Fruit fly (Drosophila melanogaster) whole organism, pupa: ENCODE data around the gene CG13671.

Experiments
- CG10348 ChIP-seq: fragments of 200-800 bp; sonication (Bioruptor generic); IDR thresholded peaks from 2 replicates; pipeline ENCODE4 v1.3.6; 2022; ENCODE audit warnings: missing biosample characterization, missing genetic modification characterization
- CG12605 ChIP-seq: fragments of 200-800 bp; sonication (Bioruptor generic); IDR thresholded peaks from 2 replicates; pipeline ENCODE4 v1.3.6; 2022; ENCODE audit warnings: missing biosample characterization, missing genetic modification characterization
- CG13204 ChIP-seq: fragments of 200-800 bp; sonication (Bioruptor generic); optimal IDR thresholded peaks from 2 replicates; lab custom pipeline; 2018; ENCODE audit warnings: missing biosample characterization, mild to moderate bottlenecking, missing genetic modification characterization, moderate library complexity
- CG14655 ChIP-seq: fragments of 200-800 bp; sonication (Bioruptor generic); optimal IDR thresholded peaks from 3 replicates; lab custom pipeline; 2017; ENCODE audit warnings: mild to moderate bottlenecking, missing biosample characterization, missing genetic modification reagents, missing genetic modification characterization
- CG15710 ChIP-seq: fragments of 200-800 bp; sonication (Bioruptor generic); optimal IDR thresholded peaks from 2 replicates; lab custom pipeline; 2018; ENCODE audit warnings: missing biosample characterization, mild to moderate bottlenecking, missing genetic modification characterization, moderate library complexity
- CG17806 ChIP-seq: fragments of 200-800 bp; sonication (Bioruptor generic); optimal IDR thresholded peaks from 2 replicates; lab custom pipeline; 2018; ENCODE audit warnings: missing biosample characterization, mild to moderate bottlenecking, missing genetic modification characterization, moderate library complexity
- CG32121 ChIP-seq: fragments of 200-800 bp; sonication (Bioruptor generic); IDR thresholded peaks from 2 replicates; pipeline ENCODE4 v1.3.6; 2022; ENCODE audit warnings: missing biosample characterization, missing genetic modification characterization
- CG34367 ChIP-seq: fragments of 200-800 bp; sonication (Bioruptor generic); optimal IDR thresholded peaks from 2 replicates; lab custom pipeline; 2018; ENCODE audit warnings: missing biosample characterization, mild to moderate bottlenecking, missing genetic modification characterization
- CG4496 ChIP-seq: fragments of 200-800 bp; sonication (Bioruptor generic); IDR thresholded peaks from 3 replicates; pipeline ENCODE4 v1.3.6; 2022; ENCODE audit warnings: missing biosample characterization, missing genetic modification characterization
- CG8159 ChIP-seq: fragments of 200-800 bp; sonication (Bioruptor generic); optimal IDR thresholded peaks from 3 replicates; lab custom pipeline; 2018; ENCODE audit warnings: missing biosample characterization, mild to moderate bottlenecking, missing genetic modification characterization, moderate library complexity
- CG8301 ChIP-seq: fragments of 200-800 bp; sonication (Bioruptor generic); optimal IDR thresholded peaks from 2 replicates; lab custom pipeline; 2018; ENCODE audit warnings: missing biosample characterization, mild to moderate bottlenecking, missing genetic modification characterization
- CG9948 ChIP-seq: fragments of 200-800 bp; sonication (Bioruptor generic); optimal IDR thresholded peaks from 2 replicates; lab custom pipeline; 2018; ENCODE audit warnings: missing biosample characterization, mild to moderate bottlenecking, missing genetic modification characterization, moderate library complexity
- D1 ChIP-seq: fragments of 200-800 bp; sonication (Bioruptor generic); optimal IDR thresholded peaks from 2 replicates; lab custom pipeline; 2018; ENCODE audit warnings: missing biosample characterization, mild to moderate bottlenecking, missing genetic modification characterization, moderate library complexity
- EcR ChIP-seq: fragments of 200-800 bp; sonication (Bioruptor generic); optimal IDR thresholded peaks from 3 replicates; lab custom pipeline; 2019; ENCODE audit warnings: missing biosample characterization, missing genetic modification characterization, mild to moderate bottlenecking, moderate library complexity, missing genetic modification reagents
- Ets98B ChIP-seq: fragments of 200-800 bp; sonication (Bioruptor generic); IDR thresholded peaks from 2 replicates; pipeline ENCODE4 v1.3.6; 2022; ENCODE audit warnings: missing biosample characterization, missing genetic modification characterization
- Pif1A ChIP-seq: fragments of 200-800 bp; sonication (Bioruptor generic); optimal IDR thresholded peaks from 3 replicates; lab custom pipeline; 2016; ENCODE audit warnings: missing biosample characterization, missing genetic modification characterization
- Pif1B ChIP-seq: fragments of 200-800 bp; sonication (Bioruptor generic); optimal IDR thresholded peaks from 3 replicates; lab custom pipeline; 2016; ENCODE audit warnings: missing biosample characterization, missing genetic modification characterization
- Snoo ChIP-seq: fragments of 200-800 bp; sonication (Bioruptor generic); optimal IDR thresholded peaks from 3 replicates; lab custom pipeline; 2017; ENCODE audit warnings: missing biosample characterization, mild to moderate bottlenecking, missing genetic modification characterization, inconsistent platforms
- fd96Ca ChIP-seq: fragments of 200-800 bp; sonication (Bioruptor generic); IDR thresholded peaks from 3 replicates; pipeline ENCODE4 v1.3.6; 2022; ENCODE audit warnings: missing biosample characterization, missing genetic modification characterization
- gl ChIP-seq: fragments of 200-800 bp; sonication (Bioruptor generic); optimal IDR thresholded peaks from 2 replicates; lab custom pipeline; 2018; ENCODE audit warnings: missing biosample characterization, mild to moderate bottlenecking, missing genetic modification characterization
- rn ChIP-seq: fragments of 200-800 bp; sonication (Bioruptor generic); IDR thresholded peaks from 2 replicates; pipeline ENCODE4 v1.3.6; 2022; ENCODE audit warnings: missing biosample characterization, missing genetic modification characterization

Gene CG13671

DNA sequence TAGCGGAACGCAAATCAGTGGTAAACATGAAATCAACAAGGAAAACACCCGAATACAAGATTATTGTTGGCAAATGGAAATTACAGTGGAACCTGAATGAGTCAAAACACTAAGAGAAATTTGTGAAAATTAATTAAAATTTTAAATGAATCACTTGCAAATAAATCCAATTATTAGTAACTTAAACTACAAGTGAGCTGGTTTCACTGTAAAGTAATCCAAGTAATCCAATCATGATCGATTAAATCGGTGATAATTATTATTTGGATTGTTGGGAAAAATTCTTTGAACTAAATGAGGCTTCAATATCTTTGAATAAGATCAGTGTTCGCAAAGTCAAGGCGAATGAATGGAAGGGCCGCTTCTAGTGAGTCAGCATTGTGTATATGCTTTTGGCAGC is 11.5 kb upstream of the CG13671 start:
- TF ChIP-seq gl (no peak), Pif1B (no peak), CG14655 (GFP tag; lab: Kevin White, UChicago) (no peak), CG32121 (no peak), CG10348 (no peak), CG9948 (tag; lab: Kevin White, UChicago) (no peak), Snoo (tag; lab: Kevin White, UChicago) (no peak), Ets98B (GFP tag; lab: Robert Waterston, UW) (no peak), CG12605 (GFP tag; lab: Robert Waterston, UW) (no peak), rn (GFP tag; lab: Robert Waterston, UW) (no peak), EcR (GFP tag; lab: Kevin White, UChicago) (no peak), CG17806 (tag; lab: Kevin White, UChicago) (no peak), D1 (no peak), fd96Ca (no peak), CG8301 (no peak), CG13204 (GFP tag; lab: Kevin White, UChicago) (no peak), Pif1A (GFP tag; lab: Kevin White, UChicago) (no peak), CG15710 (tag; lab: Kevin White, UChicago) (no peak), CG4496 (no peak), CG8159 (no peak)

DNA sequence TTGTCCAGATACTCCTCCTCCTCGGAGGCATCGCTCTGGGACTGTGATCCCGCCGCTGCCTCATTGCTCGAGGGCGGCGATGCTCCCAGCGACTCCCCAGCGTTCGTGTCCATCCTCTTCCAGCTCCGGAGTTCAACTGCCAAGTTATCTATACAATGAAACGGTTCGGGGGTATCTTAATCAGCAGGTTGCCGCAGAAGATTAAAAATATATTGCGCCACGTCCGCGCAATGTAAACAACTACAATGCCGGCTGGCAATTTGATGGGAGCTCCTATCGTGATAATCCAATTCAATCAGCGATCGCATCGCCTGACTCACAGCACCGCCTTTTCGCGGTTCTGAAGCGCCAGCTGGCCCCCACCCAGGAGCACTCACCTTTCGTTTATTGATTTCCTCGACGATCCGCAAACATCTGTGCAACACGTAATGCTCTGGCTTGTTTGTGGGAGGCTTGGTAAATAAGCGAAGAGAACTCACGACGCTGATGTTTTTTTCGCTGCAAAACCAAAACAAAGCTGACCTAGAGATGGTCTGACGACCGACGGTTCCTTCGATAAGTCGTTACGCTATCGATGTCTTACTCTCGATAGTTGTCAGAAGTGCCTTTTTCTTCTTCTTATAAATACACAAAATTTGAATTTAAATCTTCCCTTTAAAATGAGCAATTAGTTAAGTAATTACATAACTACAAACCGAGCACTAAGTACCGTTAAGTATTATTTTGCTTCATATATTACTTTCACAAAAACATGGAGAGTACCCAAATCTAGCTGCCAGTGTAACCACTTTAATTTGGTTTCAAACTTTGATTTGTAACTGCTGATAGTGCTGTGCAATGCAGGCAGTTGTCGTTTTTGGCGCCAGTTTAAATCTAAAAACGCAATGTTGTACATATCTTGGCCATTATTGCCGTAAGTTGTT is 10.3 kb upstream of the CG13671 start, which contains the start of gene cert:
Gene cert, minus strand, starts transcription at position 535 of the 923 bp plus-strand sequence.
- TF ChIP-seq CG4496 (0 out of 3 replicates have a peak, but pooled peaks have one; percentile 9), EcR (GFP tag; lab: Kevin White, UChicago) (peak; percentile 69), Pif1B (peak; percentile 13), Pif1A (GFP tag; lab: Kevin White, UChicago) (peak; percentile 12), CG12605 (GFP tag; lab: Robert Waterston, UW) (no peak), CG15710 (tag; lab: Kevin White, UChicago) (peak; percentile 4), Snoo (tag; lab: Kevin White, UChicago) (peak; percentile 35), CG9948 (tag; lab: Kevin White, UChicago) (no peak), fd96Ca (no peak), D1 (peak; percentile 12), CG34367 (tag; lab: Kevin White, UChicago) (peak; percentile 9)

DNA sequence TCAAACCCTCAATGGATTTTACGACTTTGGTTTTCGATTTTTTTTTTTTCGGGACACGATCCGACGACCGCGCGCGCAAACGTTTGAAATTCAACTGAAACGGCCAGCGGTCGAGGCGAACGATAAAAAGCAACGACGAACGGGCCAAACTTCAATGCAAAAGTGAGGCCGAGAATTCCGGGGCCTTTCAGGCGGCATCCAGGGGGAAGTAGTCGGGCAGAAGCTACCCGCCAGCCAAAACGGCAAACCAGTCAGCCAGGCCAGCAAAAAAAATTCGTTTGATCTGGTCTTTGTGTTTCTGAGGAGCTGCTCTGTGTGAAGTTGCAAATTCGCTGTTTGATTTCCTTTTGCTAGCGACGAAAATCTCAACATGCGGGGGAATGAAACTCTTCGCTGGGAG is 4.6 kb upstream of the CG13671 start, which contains the start of gene CG7201:
Gene CG7201, minus strand, starts transcription at position 101 of the 400 bp plus-strand sequence.
- no peak for TF ChIP-seq Ets98B (GFP tag; lab: Robert Waterston, UW)
- TF ChIP-seq rn (GFP tag; lab: Robert Waterston, UW): peak; percentile 4; the same call in 1 of the 2 replicates
- 0 out of 3 replicates have a peak, but pooled peaks have one; percentile 16 for TF ChIP-seq CG4496
- no peak for TF ChIP-seq gl

DNA sequence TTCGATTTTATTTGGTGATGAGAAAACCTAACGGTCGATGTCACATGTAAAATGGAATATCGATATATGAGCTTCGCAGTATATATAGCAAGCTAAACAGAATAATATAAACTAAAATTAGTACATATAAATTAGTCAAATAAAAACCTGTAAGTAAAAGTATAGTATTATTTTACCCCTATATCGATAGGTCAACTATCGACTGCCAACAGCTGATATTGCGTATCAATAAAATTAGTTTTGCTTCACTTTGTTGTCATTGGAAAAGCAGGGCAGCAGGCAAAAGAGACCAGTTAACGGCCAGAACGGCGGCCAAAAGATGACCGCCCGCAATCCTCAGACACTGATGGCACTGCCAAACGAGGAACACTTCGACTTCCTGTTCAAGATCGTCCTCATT is 2.9 kb upstream of the CG13671 start, which contains the start of gene Rab19:
Gene Rab19, plus strand, starts transcription at position 78 of the 400 bp plus-strand sequence.
- no peak for TF ChIP-seq rn (GFP tag; lab: Robert Waterston, UW)
- TF ChIP-seq EcR (GFP tag; lab: Kevin White, UChicago): peak; percentile 46

DNA sequence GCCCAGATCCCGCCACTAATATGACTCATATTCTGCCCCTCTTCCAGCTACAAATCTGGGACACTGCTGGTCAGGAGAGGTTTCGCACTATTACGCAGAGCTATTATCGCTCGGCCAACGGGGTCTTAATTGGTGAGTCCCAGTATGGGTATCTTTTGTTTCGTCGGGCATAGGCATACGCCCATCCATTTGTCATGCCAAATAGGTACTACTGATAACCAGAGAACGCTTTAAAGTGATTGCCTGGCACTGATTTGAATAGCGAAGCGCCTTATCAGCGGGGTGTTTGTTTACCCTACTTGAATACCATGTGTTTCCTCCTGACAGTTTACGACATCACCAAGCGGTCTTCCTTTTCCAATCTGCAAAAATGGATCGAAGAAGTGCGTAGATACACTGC is 2.4 kb upstream of the CG13671 start:
- TF ChIP-seq CG8159: no peak
- no peak for TF ChIP-seq EcR (GFP tag; lab: Kevin White, UChicago)
- no peak for TF ChIP-seq Pif1A (GFP tag; lab: Kevin White, UChicago)
- TF ChIP-seq CG9948 (tag; lab: Kevin White, UChicago): no peak
- TF ChIP-seq CG10348: no peak
- no peak for TF ChIP-seq CG32121
- no peak for TF ChIP-seq CG13204 (GFP tag; lab: Kevin White, UChicago)
- no peak for TF ChIP-seq CG4496
- no peak for TF ChIP-seq Pif1B
- TF ChIP-seq CG34367 (tag; lab: Kevin White, UChicago): no peak
- TF ChIP-seq fd96Ca: no peak
- no peak for TF ChIP-seq Snoo (tag; lab: Kevin White, UChicago)
- TF ChIP-seq CG17806 (tag; lab: Kevin White, UChicago): no peak
- no peak for TF ChIP-seq D1
- no peak for TF ChIP-seq CG12605 (GFP tag; lab: Robert Waterston, UW)
- TF ChIP-seq CG8301: no peak

DNA sequence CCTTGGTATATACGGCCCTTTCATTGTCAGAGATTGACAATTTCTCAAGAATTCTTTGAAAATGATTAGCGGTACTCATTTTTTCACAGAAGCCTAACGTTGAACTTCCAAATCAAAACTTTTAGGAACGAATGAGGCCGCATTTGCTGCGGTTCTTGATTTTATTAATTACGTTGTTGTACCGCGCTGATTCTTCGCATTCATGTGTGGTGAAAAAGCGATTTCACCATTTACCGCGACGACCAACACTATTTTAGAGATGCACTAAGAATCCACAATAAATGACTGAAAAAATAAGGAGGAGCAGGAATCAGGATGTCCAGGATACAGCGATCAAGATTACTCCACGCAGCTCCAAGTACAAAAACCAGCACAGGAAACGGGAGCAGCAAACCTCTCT is 4.0 kb downstream of the CG13671 start, which contains the start of the genes CG7194 and Sbp2:
Gene CG7194, minus strand, starts transcription at position 148 of the 400 bp plus-strand sequence.
Gene Sbp2, plus strand, starts transcription at position 246 of the 400 bp plus-strand sequence.
- no peak for TF ChIP-seq CG17806 (tag; lab: Kevin White, UChicago)
- peak; percentile 6 for TF ChIP-seq gl

DNA sequence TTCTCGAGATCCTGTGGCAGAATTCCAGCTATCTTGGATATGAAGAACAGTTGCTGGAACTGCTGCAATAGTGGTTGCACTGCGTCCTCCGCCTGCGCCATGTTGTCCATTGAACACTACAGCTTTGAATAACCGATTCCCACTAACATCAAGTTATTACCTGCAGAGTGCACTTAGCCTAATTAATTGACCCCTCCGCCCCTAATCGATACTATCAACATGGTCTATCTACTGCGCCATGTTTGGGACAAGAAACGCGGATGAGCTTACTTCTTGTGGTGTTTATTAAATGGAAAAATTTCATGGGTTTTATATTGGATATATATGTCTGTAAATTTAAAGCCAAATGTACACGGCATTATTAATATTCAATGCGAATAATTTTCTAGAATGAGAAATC is 7.0 kb downstream of the CG13671 start, which contains the start of gene Gr66a:
Gene Gr66a, minus strand, starts transcription at position 101 of the 400 bp plus-strand sequence.
- TF ChIP-seq D1: no peak
- no peak for TF ChIP-seq CG8159
- no peak for TF ChIP-seq CG34367 (tag; lab: Kevin White, UChicago)
- no peak for TF ChIP-seq CG17806 (tag; lab: Kevin White, UChicago)
- no peak for TF ChIP-seq CG32121
- TF ChIP-seq CG10348: no peak
- no peak for TF ChIP-seq Pif1A (GFP tag; lab: Kevin White, UChicago)
- no peak for TF ChIP-seq fd96Ca
- no peak for TF ChIP-seq CG15710 (tag; lab: Kevin White, UChicago)
- TF ChIP-seq CG14655 (GFP tag; lab: Kevin White, UChicago): no peak
- no peak for TF ChIP-seq CG13204 (GFP tag; lab: Kevin White, UChicago)
- TF ChIP-seq Pif1B: no peak
- TF ChIP-seq CG8301: no peak
- TF ChIP-seq rn (GFP tag; lab: Robert Waterston, UW): no peak
- no peak for TF ChIP-seq gl
- TF ChIP-seq CG12605 (GFP tag; lab: Robert Waterston, UW): no peak
- no peak for TF ChIP-seq Snoo (tag; lab: Kevin White, UChicago)
- no peak for TF ChIP-seq Ets98B (GFP tag; lab: Robert Waterston, UW)
- no peak for TF ChIP-seq CG4496
- TF ChIP-seq, all 21 proteins: peak for 0
